Worm (Caenorhabditis elegans): ENCODE data around the gene ran-1.

ran-1 gene

ce11 chrIII:10739902-10740301, 7.6 kb downstream of the ran-1 start (continued):
- TF ChIP-seq efl-1 (optimal IDR thresholded peaks at IDR 0.05) (peak; percentile 67 to 72), efl-1 (GFP tag; optimal IDR thresholded peaks at IDR 0.05 in 1 of 2) (peak in 1 of 2 experiments; percentile 58), tlp-1 (tag; optimal IDR thresholded peaks at IDR 0.05) (no peak), nhr-19 (GFP tag; conservative IDR thresholded peaks at IDR 0.05) (no peak), nhr-28 (tag; optimal IDR thresholded peaks at IDR 0.05) (no peak), hlh-17 (GFP tag; optimal IDR thresholded peaks at IDR 0.05; ENCODE audit: borderline replicate concordance) (no peak), unc-98 (GFP tag; IDR thresholded peaks at IDR 0.05) (no peak), mef-2 (tag; optimal IDR thresholded peaks at IDR 0.05) (no peak), jun-1 (tag; optimal IDR thresholded peaks at IDR 0.05) (peak; percentile 4), ces-1 (GFP tag; optimal IDR thresholded peaks at IDR 0.05) (no peak), xbp-1 (tag; optimal IDR thresholded peaks at IDR 0.05) (peak; percentile 70), nhr-85 (tag) (peak; percentile 70), lin-13 (GFP tag; optimal IDR thresholded peaks at IDR 0.05) (no peak), zag-1 (tag; optimal IDR thresholded peaks at IDR 0.05) (no peak), sptf-1 (tag; optimal IDR thresholded peaks at IDR 0.05) (no peak), lir-3 (tag; optimal IDR thresholded peaks at IDR 0.05; ENCODE audit: poor library complexity) (no peak), F16B12.6 (tag; optimal IDR thresholded peaks at IDR 0.05) (peak; percentile 88), skn-1 (tag; optimal IDR thresholded peaks at IDR 0.05) (peak; percentile 8), nhr-90 (tag; optimal IDR thresholded peaks at IDR 0.05; ENCODE audit: poor library complexity) (peak; percentile 17), nhr-77 (tag; optimal IDR thresholded peaks at IDR 0.05) (no peak), mdl-1 (tag; optimal IDR thresholded peaks at IDR 0.05) (peak in 1 of 2 experiments; percentile 24), egl-13 (tag; optimal IDR thresholded peaks at IDR 0.05) (peak; percentile 33), unc-62 (GFP tag; optimal IDR thresholded peaks at IDR 0.05) (no peak), aly-2 (tag; optimal IDR thresholded peaks at IDR 0.05) (no peak), zip-4 (GFP tag; optimal IDR thresholded peaks at IDR 0.05) (no peak), snu-23 (GFP tag; optimal IDR thresholded peaks at IDR 0.05) (peak; percentile 71), tbx-2 (tag; optimal IDR thresholded peaks at IDR 0.05) (peak; percentile 57), vab-15 (tag; optimal IDR thresholded peaks at IDR 0.05) (no peak), fos-1 (tag; optimal IDR thresholded peaks at IDR 0.05) (peak; percentile 49)

ce11 chrIII:10739455-10739854, 8.1 kb downstream of the ran-1 start, which contains the start of gene smap-1:
Gene smap-1, minus strand, starts transcription at chrIII:10739792.
- TF ChIP-seq nhr-20 (tag; optimal IDR thresholded peaks at IDR 0.05) (no peak), pag-3 (tag; optimal IDR thresholded peaks at IDR 0.05; ENCODE audit: borderline replicate concordance, insufficient read depth) (no peak), efl-1 (optimal IDR thresholded peaks at IDR 0.05) (no peak), efl-1 (GFP tag; optimal IDR thresholded peaks at IDR 0.05 in 1 of 2) (peak in 1 of 2 experiments; percentile 89)

ce11 chrIII:10738081-10738480, 9.4 kb downstream of the ran-1 start:
- no peak for TF ChIP-seq efl-1 (optimal IDR thresholded peaks at IDR 0.05)
- TF ChIP-seq efl-1 (GFP tag; optimal IDR thresholded peaks at IDR 0.05 in 1 of 2), result peak in 1 of 2 experiments; percentile 25
- no peak for TF ChIP-seq egl-13 (tag; optimal IDR thresholded peaks at IDR 0.05)

ce11 chrIII:10736322-10736985, 11.1 kb downstream of the ran-1 start:
- TF ChIP-seq elt-2 (tag; optimal IDR thresholded peaks at IDR 0.05) (no peak), blmp-1 (tag; optimal IDR thresholded peaks at IDR 0.05) (peak; percentile 76), ceh-90 (tag; optimal IDR thresholded peaks at IDR 0.05) (no peak), sup-37 (GFP tag; optimal IDR thresholded peaks at IDR 0.05) (no peak), lin-35 (GFP tag; optimal IDR thresholded peaks at IDR 0.05) (peak in 1 of 2 experiments; percentile 26), snu-23 (GFP tag; optimal IDR thresholded peaks at IDR 0.05) (no peak), lin-14 (GFP tag; optimal IDR thresholded peaks at IDR 0.05) (peak; percentile 47), efl-1 (optimal IDR thresholded peaks at IDR 0.05) (peak; percentile 11 to 35), efl-1 (GFP tag; optimal IDR thresholded peaks at IDR 0.05 in 1 of 2) (peak in 1 of 2 experiments; percentile 33), alr-1 (tag; optimal IDR thresholded peaks at IDR 0.05; ENCODE audit: borderline replicate concordance) (no peak), zip-4 (GFP tag; optimal IDR thresholded peaks at IDR 0.05) (no peak), swsn-7 (tag; optimal IDR thresholded peaks at IDR 0.05) (no peak), elt-3 (tag; optimal IDR thresholded peaks at IDR 0.05) (peak in 1 of 6 experiments; percentile 4), nhr-20 (tag; optimal IDR thresholded peaks at IDR 0.05) (no peak), tlp-1 (tag; optimal IDR thresholded peaks at IDR 0.05) (no peak), egl-27 (tag; optimal IDR thresholded peaks at IDR 0.05) (no peak), mab-9 (GFP tag; IDR thresholded peaks at IDR 0.05) (no peak), unc-130 (tag; optimal IDR thresholded peaks at IDR 0.05) (no peak), nhr-90 (tag; optimal IDR thresholded peaks at IDR 0.05; ENCODE audit: poor library complexity) (no peak), mdl-1 (tag; optimal IDR thresholded peaks at IDR 0.05) (no peak), ceh-8 (GFP tag; optimal IDR thresholded peaks at IDR 0.05) (no peak), hlh-4 (tag; optimal IDR thresholded peaks at IDR 0.05) (no peak), lin-13 (GFP tag; optimal IDR thresholded peaks at IDR 0.05) (no peak), nhr-85 (tag) (peak; percentile 35)
